Worm (Caenorhabditis elegans): ENCODE data around the gene twk-22.

- TF ChIP-seq W03F9.2 (tag; optimal IDR thresholded peaks at IDR 0.05) (no peak), dao-5 (tag; optimal IDR thresholded peaks at IDR 0.05) (no peak), him-1 (tag; optimal IDR thresholded peaks at IDR 0.05) (no peak)
Observed at ce11 chrX:16309705-16310104, 3.4 kb downstream of the twk-22 start.
